Fruit fly (Drosophila melanogaster) whole organism, embryonic: ENCODE data around the gene CG2889.

ENCODE experiments used
- Atf-2 ChIP-seq: fragments of 200-800 bp; sonication (Bioruptor generic); optimal IDR thresholded peaks from 2 replicates; lab custom pipeline; 2016; ENCODE audit warnings: missing biosample characterization, missing genetic modification characterization
- B-H1 ChIP-seq: fragments of 200-800 bp; sonication (Bioruptor generic); IDR thresholded peaks from 3 replicates; pipeline ENCODE4 v1.3.6; 2022; ENCODE audit warnings: missing biosample characterization, missing genetic modification characterization
- B-H2 ChIP-seq: fragments of 200-800 bp; sonication (Bioruptor generic); optimal IDR thresholded peaks from 2 replicates; lab custom pipeline; 2018; ENCODE audit warnings: missing biosample characterization, mild to moderate bottlenecking, missing genetic modification characterization
- CG10565 ChIP-seq: fragments of 200-800 bp; sonication (Bioruptor generic); optimal IDR thresholded peaks from 3 replicates; lab custom pipeline; 2016; ENCODE audit warnings: missing biosample characterization, mild to moderate bottlenecking, missing genetic modification characterization
- CG12659 ChIP-seq: fragments of 200-800 bp; sonication (Bioruptor generic); optimal IDR thresholded peaks from 3 replicates; lab custom pipeline; 2017; ENCODE audit warnings: mild to moderate bottlenecking, missing biosample characterization, missing genetic modification reagents, missing genetic modification characterization
- CG12942 ChIP-seq: fragments of 200-800 bp; sonication (Bioruptor generic); optimal IDR thresholded peaks from 3 replicates; lab custom pipeline; 2016; ENCODE audit warnings: missing biosample characterization, missing genetic modification characterization
- CG13894 ChIP-seq: fragments of 200-800 bp; sonication (Bioruptor generic); optimal IDR thresholded peaks from 3 replicates; lab custom pipeline; 2018; ENCODE audit warnings: missing biosample characterization, mild to moderate bottlenecking, missing genetic modification characterization, moderate library complexity
- CG15073 ChIP-seq: fragments of 200-800 bp; sonication (Bioruptor generic); optimal IDR thresholded peaks from 2 replicates; lab custom pipeline; 2016; ENCODE audit warnings: missing biosample characterization, missing genetic modification characterization
- CG17568 ChIP-seq: fragments of 200-800 bp; sonication (Bioruptor generic); optimal IDR thresholded peaks from 2 replicates; lab custom pipeline; 2018; ENCODE audit warnings: missing biosample characterization, mild to moderate bottlenecking, missing genetic modification characterization, moderate library complexity
- CG1792 ChIP-seq: fragments of 200-800 bp; sonication (Bioruptor generic); optimal IDR thresholded peaks from 2 replicates; lab custom pipeline; 2016; ENCODE audit warnings: missing biosample characterization, missing genetic modification characterization
- CG2202 ChIP-seq: fragments of 200-800 bp; sonication (Bioruptor generic); optimal IDR thresholded peaks from 2 replicates; lab custom pipeline; 2018; ENCODE audit warnings: missing biosample characterization, mild to moderate bottlenecking, missing genetic modification characterization
- CG2889 ChIP-seq: fragments of 200-800 bp; sonication (Bioruptor generic); IDR thresholded peaks from 3 replicates; pipeline ENCODE4 v1.3.6; 2022; ENCODE audit warnings: missing biosample characterization, missing genetic modification characterization
- CG30403 ChIP-seq: fragments of 200-800 bp; sonication (Bioruptor generic); optimal IDR thresholded peaks from 3 replicates; lab custom pipeline; 2016; ENCODE audit warnings: missing biosample characterization, missing genetic modification characterization
- CG31388 ChIP-seq: fragments of 200-800 bp; sonication (Bioruptor generic); optimal IDR thresholded peaks from 2 replicates; lab custom pipeline; 2016; ENCODE audit warnings: missing biosample characterization, missing genetic modification characterization
- CG3163 ChIP-seq: fragments of 200-800 bp; sonication (Bioruptor generic); optimal IDR thresholded peaks from 3 replicates; lab custom pipeline; 2016; ENCODE audit warnings: missing biosample characterization, missing genetic modification characterization
- CG4820 ChIP-seq: fragments of 200-800 bp; sonication (Bioruptor generic); optimal IDR thresholded peaks from 3 replicates; lab custom pipeline; 2016; ENCODE audit warnings: missing biosample characterization, missing genetic modification characterization
- CG8388 ChIP-seq: fragments of 200-800 bp; sonication (Bioruptor generic); optimal IDR thresholded peaks from 2 replicates; lab custom pipeline; 2019; ENCODE audit warnings: missing biosample characterization, mild to moderate bottlenecking, missing genetic modification characterization, moderate library complexity
- CG8765 ChIP-seq: fragments of 200-800 bp; sonication (Bioruptor generic); IDR thresholded peaks from 2 replicates; pipeline ENCODE4 v1.3.6; 2022; ENCODE audit warnings: missing biosample characterization, missing genetic modification characterization
- CG8944 ChIP-seq: fragments of 200-800 bp; sonication (Bioruptor generic); optimal IDR thresholded peaks from 3 replicates; lab custom pipeline; 2016; ENCODE audit warnings: missing biosample characterization, missing genetic modification characterization
- D19A ChIP-seq: fragments of 200-800 bp; optimal IDR thresholded peaks from 3 replicates; lab custom pipeline; 2019; ENCODE audit warnings: missing biosample characterization, mild to moderate bottlenecking, missing genetic modification characterization, moderate library complexity
- Doc2 ChIP-seq: fragments of 200-800 bp; sonication (Bioruptor generic); IDR thresholded peaks from 2 replicates; pipeline ENCODE4 v1.3.6; 2022; ENCODE audit warnings: missing biosample characterization, missing genetic modification characterization
- GATAe ChIP-seq: fragments of 200-800 bp; sonication (Bioruptor generic); conservative IDR thresholded peaks from 2 replicates; pipeline ENCODE4 v1.3.6; 2022; ENCODE audit warnings: missing biosample characterization, missing genetic modification characterization
- Hand ChIP-seq: fragments of 200-800 bp; sonication (Bioruptor generic); optimal IDR thresholded peaks from 2 replicates; lab custom pipeline; 2017; ENCODE audit warnings: mild to moderate bottlenecking, missing biosample characterization, missing genetic modification reagents, missing genetic modification characterization
- Med ChIP-seq: fragments of 200-800 bp; sonication (Bioruptor generic); peaks from one replicate; lab custom pipeline; 2016; ENCODE audit warnings: missing biosample characterization, missing genetic modification characterization, mild to moderate bottlenecking, inconsistent platforms, moderate library complexity
- Mrtf ChIP-seq: fragments of 200-800 bp; sonication (Bioruptor generic); IDR thresholded peaks from 3 replicates; pipeline ENCODE4 v1.3.6; 2022; ENCODE audit warnings: missing biosample characterization, missing genetic modification characterization
- Neu2 ChIP-seq: fragments of 200-800 bp; sonication (Bioruptor generic); optimal IDR thresholded peaks from 3 replicates; lab custom pipeline; 2016; ENCODE audit warnings: missing biosample characterization, missing genetic modification characterization, borderline replicate concordance
- Optix ChIP-seq: fragments of 200-800 bp; sonication (Bioruptor generic); IDR thresholded peaks from 3 replicates; pipeline ENCODE4 v1.3.6; 2022; ENCODE audit warnings: missing biosample characterization, missing genetic modification characterization
- Taf1 ChIP-seq: fragments of 200-800 bp; sonication (Bioruptor generic); IDR thresholded peaks from 2 replicates; pipeline ENCODE4 v1.3.6; 2022; ENCODE audit warnings: missing biosample characterization, missing genetic modification characterization
- ab ChIP-seq: fragments of 200-800 bp; sonication (Bioruptor generic); optimal IDR thresholded peaks from 2 replicates; lab custom pipeline; 2016; ENCODE audit warnings: missing biosample characterization, missing genetic modification characterization
- ara ChIP-seq: fragments of 200-800 bp; sonication (Bioruptor generic); IDR thresholded peaks from 2 replicates; pipeline ENCODE4 v1.3.6; 2022; ENCODE audit warnings: missing biosample characterization, missing genetic modification characterization
- bsh ChIP-seq, 2 experiments: fragments of 200-800 bp; sonication (Bioruptor generic); optimal IDR thresholded peaks; 2 replicates each; lab custom pipeline; 2017 to 2018; ENCODE audit warnings: mild to moderate bottlenecking in 2 of 2, missing biosample characterization in 2 of 2, missing genetic modification characterization in 2 of 2, moderate library complexity in 1 of 2
- btn ChIP-seq: fragments of 200-800 bp; sonication (Bioruptor generic); optimal IDR thresholded peaks from 2 replicates; lab custom pipeline; 2016; ENCODE audit warnings: missing biosample characterization, missing genetic modification characterization
- cato ChIP-seq: fragments of 200-800 bp; sonication (Bioruptor generic); optimal IDR thresholded peaks from 2 replicates; lab custom pipeline; 2016; ENCODE audit warnings: missing biosample characterization, missing genetic modification characterization, borderline replicate concordance
- crc ChIP-seq: fragments of 200-800 bp; sonication (Bioruptor generic); optimal IDR thresholded peaks from 2 replicates; lab custom pipeline; 2016; ENCODE audit warnings: missing biosample characterization, missing genetic modification characterization
- emc ChIP-seq: fragments of 200-800 bp; sonication (Bioruptor generic); optimal IDR thresholded peaks from 2 replicates; lab custom pipeline; 2016; ENCODE audit warnings: missing biosample characterization, missing genetic modification characterization
- fu2 ChIP-seq: fragments of 200-800 bp; sonication (Bioruptor generic); optimal IDR thresholded peaks from 2 replicates; lab custom pipeline; 2016; ENCODE audit warnings: missing biosample characterization, missing genetic modification characterization
- hkb ChIP-seq, 2 experiments: fragments of 200-800 bp in 1 of 2; fragments of >200 bp in 1 of 2; sonication (Bioruptor generic) in 1 of 2; IDR thresholded peaks in 1 of 2; optimal IDR thresholded peaks in 1 of 2; 2 replicates each; pipeline versions ENCODE4 v1.3.6 to Lab custom; 2017 to 2022; ENCODE audit warnings: missing biosample characterization in 1 of 2, missing genetic modification characterization in 1 of 2
- insv ChIP-seq, 2 experiments: fragments of 200-800 bp; sonication (Bioruptor generic); optimal IDR thresholded peaks; 3 replicates each; lab custom pipeline; 2016 to 2018; ENCODE audit warnings: missing biosample characterization in 2 of 2, missing genetic modification characterization in 2 of 2
- kni ChIP-seq: fragments of 200-800 bp; sonication (Bioruptor generic); optimal IDR thresholded peaks from 3 replicates; lab custom pipeline; 2017; ENCODE audit warnings: mild to moderate bottlenecking, missing biosample characterization, missing genetic modification reagents, missing genetic modification characterization
- nom ChIP-seq: fragments of 200-800 bp; sonication (Bioruptor generic); optimal IDR thresholded peaks from 2 replicates; lab custom pipeline; 2017; ENCODE audit warnings: missing biosample characterization, missing genetic modification characterization, mild to moderate bottlenecking, moderate library complexity, missing genetic modification reagents
- onecut ChIP-seq: fragments of 200-800 bp; sonication (Bioruptor generic); IDR thresholded peaks from 2 replicates; pipeline ENCODE4 v1.3.6; 2022; ENCODE audit warnings: missing biosample characterization, missing genetic modification characterization
- p53 ChIP-seq: fragments of 200-800 bp; sonication (Bioruptor generic); optimal IDR thresholded peaks from 2 replicates; lab custom pipeline; 2016; ENCODE audit warnings: missing biosample characterization, missing genetic modification characterization
- salm ChIP-seq: fragments of 200-800 bp; sonication (Bioruptor generic); optimal IDR thresholded peaks from 2 replicates; lab custom pipeline; 2018; ENCODE audit warnings: missing biosample characterization, mild to moderate bottlenecking, missing genetic modification characterization
- sc ChIP-seq, 3 experiments: fragments of >200 bp in 2 of 3; fragments of 200-800 bp in 1 of 3; sonication (Bioruptor generic) in 1 of 3; optimal IDR thresholded peaks; 2 replicates in 2 of 3; 3 replicates in 1 of 3; lab custom pipeline; 2017; ENCODE audit warnings: mild to moderate bottlenecking in 1 of 3, missing biosample characterization in 1 of 3, missing genetic modification characterization in 1 of 3, missing genetic modification reagents in 1 of 3
- schlank ChIP-seq: fragments of 200-800 bp; sonication (Bioruptor generic); optimal IDR thresholded peaks from 2 replicates; lab custom pipeline; 2018; ENCODE audit warnings: missing biosample characterization, mild to moderate bottlenecking, missing genetic modification characterization
- sd ChIP-seq: fragments of 200-800 bp; sonication (Bioruptor generic); optimal IDR thresholded peaks from 3 replicates; lab custom pipeline; 2018; ENCODE audit warnings: missing biosample characterization, mild to moderate bottlenecking, missing genetic modification characterization, moderate library complexity
- so ChIP-seq: fragments of 200-800 bp; sonication (Bioruptor generic); IDR thresholded peaks from 3 replicates; pipeline ENCODE4 v1.3.6; 2022; ENCODE audit warnings: missing biosample characterization, missing genetic modification characterization
- sqz ChIP-seq: fragments of 200-800 bp; sonication (Bioruptor generic); optimal IDR thresholded peaks from 3 replicates; lab custom pipeline; 2018; ENCODE audit warnings: missing biosample characterization, mild to moderate bottlenecking, missing genetic modification characterization
- unpg ChIP-seq: fragments of 200-800 bp; sonication (Bioruptor generic); optimal IDR thresholded peaks from 3 replicates; lab custom pipeline; 2018; ENCODE audit warnings: missing biosample characterization, mild to moderate bottlenecking, missing genetic modification characterization, moderate library complexity
- yki ChIP-seq: fragments of >200 bp; optimal IDR thresholded peaks from 3 replicates; lab custom pipeline; 2018

CG2889 gene

dm6 chrX:10473510-10474212, at the start of gene CG2889 (continued):
- no peak for TF ChIP-seq insv (GFP tag; optimal IDR thresholded peaks at IDR 0.05; lab: Kevin White, UChicago)
- no peak for TF ChIP-seq Mrtf
- TF ChIP-seq B-H2 (GFP tag; lab: Kevin White, UChicago), result no peak
- TF ChIP-seq cato (GFP tag; lab: Kevin White, UChicago), result no peak
- no peak for TF ChIP-seq CG8765 (GFP tag; lab: Robert Waterston, UW)
- no peak for TF ChIP-seq hkb (optimal IDR thresholded peaks at IDR 0.05; lab: Kevin White, UChicago)
- TF ChIP-seq hkb (GFP tag; IDR thresholded peaks at IDR 0.05; lab: Robert Waterston, UW), result no peak
- TF ChIP-seq emc, result peak; percentile 35
- TF ChIP-seq GATAe (GFP tag; lab: Robert Waterston, UW), result no peak
- no peak for TF ChIP-seq Taf1 (GFP tag; lab: Robert Waterston, UW)
- TF ChIP-seq CG12659 (GFP tag; lab: Kevin White, UChicago), result peak; percentile 43
- no peak for TF ChIP-seq Optix (GFP tag; lab: Robert Waterston, UW)
- TF ChIP-seq crc (GFP tag; lab: Kevin White, UChicago), result no peak
- TF ChIP-seq CG12942 (GFP tag; lab: Kevin White, UChicago), result no peak
- peak; percentile 88 for TF ChIP-seq Med (GFP tag; lab: Kevin White, UChicago)
- TF ChIP-seq kni, result no peak
- TF ChIP-seq CG1792 (GFP tag; lab: Kevin White, UChicago), result no peak
- TF ChIP-seq Hand (GFP tag; lab: Kevin White, UChicago), result no peak
- no peak for TF ChIP-seq CG13894 (tag; lab: Kevin White, UChicago)
- no peak for TF ChIP-seq btn (GFP tag; lab: Kevin White, UChicago)
- TF ChIP-seq CG8388 (GFP tag; lab: Kevin White, UChicago), result no peak
- no peak for TF ChIP-seq B-H1 (GFP tag; lab: Robert Waterston, UW)
- no peak for TF ChIP-seq sqz (GFP tag; lab: Kevin White, UChicago)
- no peak for TF ChIP-seq D19A
- no peak for TF ChIP-seq CG2889 (GFP tag; lab: Robert Waterston, UW)
- no peak for TF ChIP-seq CG31388 (GFP tag; lab: Kevin White, UChicago)
- TF ChIP-seq bsh (GFP tag; optimal IDR thresholded peaks at IDR 0.05; lab: Kevin White, UChicago), result no peak
- TF ChIP-seq yki, result no peak
- TF ChIP-seq CG3163, result no peak
- TF ChIP-seq CG2202, result no peak
- TF ChIP-seq Neu2 (GFP tag; lab: Kevin White, UChicago), result no peak
- no peak for TF ChIP-seq salm (tag; lab: Kevin White, UChicago)
- no peak for TF ChIP-seq CG8944
- no peak for TF ChIP-seq unpg (GFP tag; lab: Kevin White, UChicago)
- no peak for TF ChIP-seq nom (GFP tag; lab: Kevin White, UChicago)
- no peak for TF ChIP-seq fu2 (GFP tag; lab: Kevin White, UChicago)
- no peak for TF ChIP-seq schlank
- no peak for TF ChIP-seq so (GFP tag; lab: Robert Waterston, UW)
- no peak for TF ChIP-seq sc (optimal IDR thresholded peaks at IDR 0.05; lab: Kevin White, UChicago)
- no peak for TF ChIP-seq sc (GFP tag; optimal IDR thresholded peaks at IDR 0.05; lab: Kevin White, UChicago)
- no peak for TF ChIP-seq Doc2 (GFP tag; lab: Robert Waterston, UW)
- no peak for TF ChIP-seq ab
- no peak for TF ChIP-seq sd
- TF ChIP-seq onecut (GFP tag; lab: Robert Waterston, UW), result no peak
- no peak for TF ChIP-seq CG17568 (GFP tag; lab: Kevin White, UChicago)
- no peak for TF ChIP-seq Atf-2
- TF ChIP-seq ara (GFP tag; lab: Robert Waterston, UW), result no peak
- TF ChIP-seq CG4820 (GFP tag; lab: Kevin White, UChicago), result no peak
- peak; percentile 16 for TF ChIP-seq CG30403 (GFP tag; lab: Kevin White, UChicago)
- no peak for TF ChIP-seq CG10565
- TF ChIP-seq p53, result no peak
- no peak for TF ChIP-seq CG15073
